Fruit fly (Drosophila melanogaster) S2 (cell line): ENCODE measurements around the gene CG6923.

Experiments
- CG8478 ChIP-seq: fragments of >200 bp; optimal IDR thresholded peaks from 2 replicates; lab custom pipeline; 2018
- CTCF ChIP-seq, 2 experiments: fragments of >200 bp; optimal IDR thresholded peaks; 2 replicates each; lab custom pipeline; 2018

DNA sequence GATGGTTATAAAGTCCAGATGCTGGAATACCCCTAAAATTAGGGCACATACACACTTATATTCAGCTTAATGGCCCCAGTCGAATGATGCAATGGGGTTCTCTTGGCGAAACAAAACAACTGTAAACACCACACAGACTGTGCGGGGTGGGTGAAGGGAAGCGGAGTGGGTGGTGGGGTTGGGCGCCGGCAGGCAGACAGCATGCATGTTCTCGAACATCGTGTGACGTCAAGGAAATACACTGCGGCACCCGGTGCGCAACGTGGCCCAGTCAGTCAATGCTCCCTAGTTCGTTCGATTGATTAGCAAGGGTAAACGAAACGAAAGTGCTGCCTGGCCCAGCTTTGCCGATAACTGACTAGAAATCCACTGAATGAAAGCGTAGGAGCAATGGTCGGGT lies 12.7 kb upstream of the CG6923 start:
- no peak for TF ChIP-seq CTCF (optimal IDR thresholded peaks at IDR 0.05; lab: Kevin White, UChicago)
- TF ChIP-seq CG8478 (lab: Kevin White, UChicago): no peak
